Fruit fly (Drosophila melanogaster) whole organism, adult: Measurements from ENCODE around the gene MBD-like.

Experiments used
- CG1620 ChIP-seq: fragments of 200-800 bp; sonication (Bioruptor generic); optimal IDR thresholded peaks from 2 replicates; lab custom pipeline; 2016; ENCODE audit warnings: missing biosample characterization, missing genetic modification characterization
- CG33017 ChIP-seq: fragments of 200-800 bp; sonication (Bioruptor generic); optimal IDR thresholded peaks from 2 replicates; lab custom pipeline; 2018; ENCODE audit warnings: missing biosample characterization, mild to moderate bottlenecking, missing genetic modification characterization, moderate library complexity
- CG7045 ChIP-seq: fragments of 200-800 bp; sonication (Bioruptor generic); optimal IDR thresholded peaks from 2 replicates; lab custom pipeline; 2017; ENCODE audit warnings: missing biosample characterization, mild to moderate bottlenecking, missing genetic modification characterization
- CG7101 ChIP-seq: fragments of 200-800 bp; sonication (Bioruptor generic); optimal IDR thresholded peaks from 2 replicates; lab custom pipeline; 2018; ENCODE audit warnings: missing biosample characterization, mild to moderate bottlenecking, missing genetic modification characterization, moderate library complexity
- bab1 ChIP-seq: fragments of 200-800 bp; sonication (Bioruptor generic); optimal IDR thresholded peaks from 3 replicates; lab custom pipeline; 2019; ENCODE audit warnings: missing biosample characterization, mild to moderate bottlenecking, missing genetic modification characterization, moderate library complexity
- cic ChIP-seq: fragments of 200-800 bp; sonication (Bioruptor generic); optimal IDR thresholded peaks from 2 replicates; lab custom pipeline; 2017; ENCODE audit warnings: missing biosample characterization, mild to moderate bottlenecking, missing genetic modification characterization, moderate library complexity

dm6 chr3R:9512193-9513051 is 47.1 kb upstream of the MBD-like start:
- TF ChIP-seq CG7101 (tag; lab: Kevin White, UChicago) (no peak), CG7045 (GFP tag; lab: Kevin White, UChicago) (no peak), CG33017 (no peak), bab1 (GFP tag; lab: Kevin White, UChicago) (no peak), CG1620 (GFP tag; lab: Kevin White, UChicago) (no peak), cic (no peak)
